Worm (Caenorhabditis elegans) whole organism, L4 larva: ENCODE results near the gene let-653.
A peak's percentile ranks its signal among the peaks of the same experiment; 100 is the strongest.

Experiments
- Y5F2A.4 ChIP-seq: fragments of 200-800 bp; sonication (Bioruptor generic); optimal IDR thresholded peaks from 2 replicates; lab custom pipeline; 2018; ENCODE audit warnings: mild to moderate bottlenecking, missing genetic modification characterization, missing compliant biosample characterization
- aha-1 ChIP-seq: fragments of 150-350 bp; peaks from one replicate; lab custom pipeline; 2014; ENCODE audit warnings: missing biosample characterization, missing genetic modification characterization
- ces-1 ChIP-seq: fragments of 150-350 bp; sonication (generic microtip); optimal IDR thresholded peaks from 4 replicates; lab custom pipeline; 2014; ENCODE audit warnings: missing biosample characterization, missing genetic modification reagents, missing genetic modification characterization
- dpl-1 ChIP-seq: fragments of 150-350 bp; optimal IDR thresholded peaks from 2 replicates; lab custom pipeline; 2014; ENCODE audit warnings: missing biosample characterization, missing genetic modification reagents, missing genetic modification characterization
- mep-1 ChIP-seq: fragments of 150-350 bp; sonication (generic microtip); optimal IDR thresholded peaks from 3 replicates; lab custom pipeline; 2014; ENCODE audit warnings: missing biosample characterization, missing genetic modification characterization

DNA sequence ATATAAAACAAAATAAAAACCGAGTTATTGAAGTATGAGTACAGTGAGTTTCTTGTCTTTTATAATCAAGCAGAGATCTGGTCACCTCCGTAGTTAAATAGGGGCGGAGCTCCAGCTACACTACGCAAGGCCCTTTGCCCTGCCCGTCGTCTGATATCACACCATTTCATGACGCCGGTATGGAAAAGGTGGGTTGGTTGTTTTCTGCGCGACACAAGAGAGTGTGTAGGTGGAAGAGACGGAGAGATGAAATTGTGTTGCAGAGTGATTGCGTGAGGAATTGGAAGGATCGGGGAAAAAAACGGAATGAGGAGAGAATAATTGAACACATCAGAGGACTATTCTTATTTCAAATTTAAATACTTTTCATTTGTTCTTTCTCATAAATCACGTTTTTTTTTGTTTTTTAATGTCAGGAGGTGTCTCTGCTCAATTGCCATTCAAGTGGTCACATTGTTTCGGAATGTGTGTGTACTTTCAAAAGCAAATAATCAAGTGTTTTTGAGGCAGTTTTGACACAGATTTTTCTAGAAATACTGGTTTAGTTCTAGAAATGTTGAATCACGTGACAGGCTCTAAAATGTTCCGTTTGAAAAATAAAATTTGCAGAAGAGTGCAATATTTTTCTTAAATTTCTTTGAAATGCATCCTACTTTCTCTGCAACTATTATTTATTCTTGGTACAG is 30.5 kb downstream of the let-653 start, which contains the start of gene ZK822.9:
- TF ChIP-seq Y5F2A.4 (GFP tag; lab: Kevin White, UChicago) (no peak), mep-1 (peak; percentile 49), aha-1 (tag; lab: Kevin White, UChicago) (peak; percentile 65), ces-1 (no peak), dpl-1 (no peak)
